Worm (Caenorhabditis elegans) whole organism, L1 larva: ENCODE measurements around the gene R08F11.1.

Experiments
- C04F5.9 ChIP-seq: sonication (generic microtip); optimal IDR thresholded peaks from 2 replicates; lab custom pipeline; 2016; ENCODE audit warnings: missing genetic modification characterization, missing compliant biosample characterization
- C16A3.4 ChIP-seq: fragments of 150-350 bp; optimal IDR thresholded peaks from 2 replicates; lab custom pipeline; 2014; ENCODE audit warnings: missing biosample characterization, missing genetic modification characterization
- C34B4.2 ChIP-seq: sonication (generic microtip); optimal IDR thresholded peaks from 2 replicates; lab custom pipeline; 2017; ENCODE audit warnings: mild to moderate bottlenecking, missing genetic modification characterization, missing compliant biosample characterization
- F16B12.6 ChIP-seq: fragments of 150-350 bp; optimal IDR thresholded peaks from 2 replicates; lab custom pipeline; 2014; ENCODE audit warnings: missing biosample characterization, missing genetic modification characterization
- aly-2 ChIP-seq: fragments of 150-350 bp; optimal IDR thresholded peaks from 2 replicates; lab custom pipeline; 2014; ENCODE audit warnings: missing biosample characterization, missing genetic modification characterization
- ama-1 ChIP-seq: fragments of 150-350 bp; optimal IDR thresholded peaks from 2 replicates; lab custom pipeline; 2014
- blmp-1 ChIP-seq: fragments of 150-350 bp; optimal IDR thresholded peaks from 2 replicates; lab custom pipeline; 2014; ENCODE audit warnings: missing biosample characterization, missing genetic modification characterization
- ceh-88 ChIP-seq: fragments of 200-800 bp; sonication (Bioruptor generic); IDR thresholded peaks from 2 replicates; pipeline ENCODE4 v1.3.6; 2022; ENCODE audit warnings: missing genetic modification characterization, missing compliant biosample characterization
- dpl-1 ChIP-seq, 3 experiments: fragments of 150-350 bp in 2 of 3; sonication (generic microtip) in 1 of 3; optimal IDR thresholded peaks; 2 replicates each; lab custom pipeline; 2014 to 2017; ENCODE audit warnings: missing biosample characterization in 3 of 3, missing genetic modification characterization in 3 of 3, missing genetic modification reagents in 3 of 3
- dsc-1 ChIP-seq: sonication (generic microtip); optimal IDR thresholded peaks from 2 replicates; lab custom pipeline; 2016; ENCODE audit warnings: mild to moderate bottlenecking, missing genetic modification characterization, missing compliant biosample characterization
- efl-1 ChIP-seq, 4 experiments: fragments of 150-350 bp; optimal IDR thresholded peaks in 3 of 4; peaks in 1 of 4; 1 replicate in 1 of 4; 2 replicates in 3 of 4; lab custom pipeline; 2014; ENCODE audit warnings: missing biosample characterization in 2 of 4, missing genetic modification characterization in 2 of 4, missing genetic modification reagents in 2 of 4
- egl-13 ChIP-seq: sonication (generic microtip); optimal IDR thresholded peaks from 2 replicates; lab custom pipeline; 2016; ENCODE audit warnings: missing genotype, missing genetic modification reagents, missing genetic modification characterization, missing compliant biosample characterization
- egl-27 ChIP-seq, 2 experiments: fragments of 150-350 bp in 1 of 2; sonication (generic microtip); optimal IDR thresholded peaks; 3 replicates each; lab custom pipeline; 2017 to 2018; ENCODE audit warnings: missing biosample characterization in 2 of 2, missing genetic modification characterization in 2 of 2, missing genetic modification reagents in 2 of 2
- elt-3 ChIP-seq, 6 experiments: fragments of 150-350 bp in 1 of 6; sonication (generic microtip); optimal IDR thresholded peaks; 2 replicates each; lab custom pipeline; 2017 to 2018; ENCODE audit warnings: missing biosample characterization in 6 of 6, missing genetic modification characterization in 6 of 6, inconsistent platforms in 1 of 6
- ets-5 ChIP-seq: fragments of 200-800 bp; sonication (Bioruptor generic); IDR thresholded peaks from 2 replicates; pipeline ENCODE4 v1.3.6; 2022; ENCODE audit warnings: missing genetic modification characterization, missing compliant biosample characterization
- fkh-4 ChIP-seq: sonication (generic microtip); optimal IDR thresholded peaks from 2 replicates; lab custom pipeline; 2016; ENCODE audit warnings: missing compliant biosample characterization, missing genetic modification characterization, borderline replicate concordance
- hlh-4 ChIP-seq: sonication (generic microtip); optimal IDR thresholded peaks from 2 replicates; lab custom pipeline; 2016; ENCODE audit warnings: mild to moderate bottlenecking, missing genetic modification characterization, missing compliant biosample characterization
- hpl-2 ChIP-seq: fragments of 150-350 bp; optimal IDR thresholded peaks from 2 replicates; lab custom pipeline; 2014; ENCODE audit warnings: missing biosample characterization, missing genetic modification reagents, missing genetic modification characterization
- irx-1 ChIP-seq: sonication (generic microtip); optimal IDR thresholded peaks from 2 replicates; lab custom pipeline; 2016; ENCODE audit warnings: missing genetic modification characterization, missing compliant biosample characterization
- lin-35 ChIP-seq, 2 experiments: fragments of 150-350 bp; optimal IDR thresholded peaks; 2 replicates each; lab custom pipeline; 2014; ENCODE audit warnings: missing biosample characterization in 2 of 2, missing genetic modification characterization in 2 of 2, missing genetic modification reagents in 2 of 2
- lin-39 ChIP-seq: fragments of 150-350 bp; optimal IDR thresholded peaks from 2 replicates; lab custom pipeline; 2014; ENCODE audit warnings: missing biosample characterization, missing genetic modification reagents, missing genetic modification characterization
- lir-3 ChIP-seq: sonication (generic microtip); optimal IDR thresholded peaks from 2 replicates; lab custom pipeline; 2016; ENCODE audit warnings: mild to moderate bottlenecking, missing genetic modification characterization, moderate library complexity, missing compliant biosample characterization; ENCODE audit not compliant: poor library complexity
- mab-9 ChIP-seq: fragments of 200-800 bp; sonication (Bioruptor generic); IDR thresholded peaks from 2 replicates; pipeline ENCODE4 v1.3.6; 2022; ENCODE audit warnings: missing genetic modification reagents, missing genetic modification characterization, missing compliant biosample characterization
- mdl-1 ChIP-seq, 2 experiments: fragments of 150-350 bp; optimal IDR thresholded peaks; 2 replicates each; lab custom pipeline; 2014 to 2017; ENCODE audit warnings: missing biosample characterization in 2 of 2, missing genetic modification characterization in 2 of 2, inconsistent platforms in 1 of 2
- nhr-12 ChIP-seq: sonication (generic microtip); optimal IDR thresholded peaks from 2 replicates; lab custom pipeline; 2017; ENCODE audit warnings: missing biosample characterization, missing genetic modification characterization
- nhr-19 ChIP-seq: fragments of 200-800 bp; sonication (Bioruptor generic); conservative IDR thresholded peaks from 2 replicates; pipeline ENCODE4 v1.3.6; 2022; ENCODE audit warnings: missing genetic modification characterization, missing compliant biosample characterization
- nhr-20 ChIP-seq: sonication (generic microtip); optimal IDR thresholded peaks from 2 replicates; lab custom pipeline; 2016; ENCODE audit warnings: mild to moderate bottlenecking, missing genetic modification characterization, missing compliant biosample characterization
- nhr-237 ChIP-seq: fragments of 150-350 bp; optimal IDR thresholded peaks from 2 replicates; lab custom pipeline; 2014; ENCODE audit warnings: missing biosample characterization, missing genetic modification characterization
- nhr-28 ChIP-seq: fragments of 150-350 bp; optimal IDR thresholded peaks from 2 replicates; lab custom pipeline; 2014; ENCODE audit warnings: missing biosample characterization, missing genetic modification characterization
- nhr-47 ChIP-seq: sonication (generic microtip); optimal IDR thresholded peaks from 2 replicates; lab custom pipeline; 2016; ENCODE audit warnings: mild to moderate bottlenecking, missing genetic modification characterization, moderate library complexity, missing compliant biosample characterization
- nhr-71 ChIP-seq: sonication (generic microtip); optimal IDR thresholded peaks from 2 replicates; lab custom pipeline; 2016; ENCODE audit warnings: mild to moderate bottlenecking, missing genetic modification characterization, moderate library complexity, missing compliant biosample characterization
- nhr-77 ChIP-seq: fragments of 150-350 bp; optimal IDR thresholded peaks from 2 replicates; lab custom pipeline; 2014; ENCODE audit warnings: missing biosample characterization, missing genetic modification characterization
- nhr-84 ChIP-seq: sonication (generic microtip); optimal IDR thresholded peaks from 2 replicates; lab custom pipeline; 2017; ENCODE audit warnings: missing biosample characterization, missing genetic modification characterization
- nhr-85 ChIP-seq: sonication (generic microtip); peaks from one replicate; lab custom pipeline; 2016; ENCODE audit warnings: missing genetic modification characterization, inconsistent platforms, missing compliant biosample characterization
- nhr-90 ChIP-seq: sonication (generic microtip); optimal IDR thresholded peaks from 2 replicates; lab custom pipeline; 2016; ENCODE audit warnings: mild to moderate bottlenecking, missing genetic modification characterization, missing compliant biosample characterization; ENCODE audit not compliant: poor library complexity
- pag-3 ChIP-seq: sonication (generic microtip); optimal IDR thresholded peaks from 2 replicates; lab custom pipeline; 2017; ENCODE audit warnings: missing genetic modification characterization, mild to moderate bottlenecking, missing compliant biosample characterization, antibody characterized with exemption, borderline replicate concordance; ENCODE audit not compliant: insufficient read depth
- pax-3 ChIP-seq: fragments of 200-800 bp; sonication (Bioruptor generic); optimal IDR thresholded peaks from 2 replicates; lab custom pipeline; 2018; ENCODE audit warnings: mild to moderate bottlenecking, missing genetic modification characterization, moderate library complexity, missing compliant biosample characterization
- snpc-4 ChIP-seq: fragments of 150-350 bp; optimal IDR thresholded peaks from 2 replicates; lab custom pipeline; 2014; ENCODE audit warnings: missing biosample characterization, missing genetic modification characterization
- snu-23 ChIP-seq: sonication (generic microtip); optimal IDR thresholded peaks from 2 replicates; lab custom pipeline; 2016; ENCODE audit warnings: missing genetic modification characterization, missing compliant biosample characterization
- sox-4 ChIP-seq: sonication (generic microtip); optimal IDR thresholded peaks from 2 replicates; lab custom pipeline; 2016; ENCODE audit warnings: missing genetic modification characterization, missing compliant biosample characterization
- swsn-7 ChIP-seq: sonication (generic microtip); optimal IDR thresholded peaks from 2 replicates; lab custom pipeline; 2016; ENCODE audit warnings: missing genetic modification characterization, missing compliant biosample characterization
- tbx-2 ChIP-seq: sonication (generic microtip); optimal IDR thresholded peaks from 2 replicates; lab custom pipeline; 2016; ENCODE audit warnings: missing genetic modification characterization, missing compliant biosample characterization
- tlp-1 ChIP-seq: fragments of 150-350 bp; optimal IDR thresholded peaks from 2 replicates; lab custom pipeline; 2014; ENCODE audit warnings: missing biosample characterization, missing genetic modification characterization
- unc-130 ChIP-seq: fragments of 150-350 bp; optimal IDR thresholded peaks from 2 replicates; lab custom pipeline; 2017; ENCODE audit warnings: missing biosample characterization, missing genetic modification characterization, inconsistent platforms
- unc-62 ChIP-seq: fragments of 150-350 bp; optimal IDR thresholded peaks from 2 replicates; lab custom pipeline; 2014; ENCODE audit warnings: missing biosample characterization, missing genetic modification reagents, missing genetic modification characterization
- unc-86 ChIP-seq: sonication (generic microtip); optimal IDR thresholded peaks from 2 replicates; lab custom pipeline; 2016; ENCODE audit warnings: missing genetic modification characterization, missing compliant biosample characterization
- unc-98 ChIP-seq: fragments of 200-800 bp; sonication (Bioruptor generic); IDR thresholded peaks from 2 replicates; pipeline ENCODE4 v1.3.6; 2022; ENCODE audit warnings: missing genetic modification characterization, missing compliant biosample characterization
- xbp-1 ChIP-seq: sonication (generic microtip); optimal IDR thresholded peaks from 2 replicates; lab custom pipeline; 2016; ENCODE audit warnings: missing genetic modification characterization, missing compliant biosample characterization
- zag-1 ChIP-seq: fragments of 150-350 bp; optimal IDR thresholded peaks from 2 replicates; lab custom pipeline; 2014; ENCODE audit warnings: missing biosample characterization, missing genetic modification characterization
- zip-4 ChIP-seq: fragments of 200-800 bp; sonication (Bioruptor generic); optimal IDR thresholded peaks from 2 replicates; lab custom pipeline; 2018; ENCODE audit warnings: mild to moderate bottlenecking, missing genetic modification characterization, moderate library complexity, missing compliant biosample characterization
- ztf-11 ChIP-seq, 2 experiments: sonication (generic microtip); optimal IDR thresholded peaks; 2 replicates each; lab custom pipeline; 2016 to 2017; ENCODE audit warnings: missing genetic modification characterization in 2 of 2, missing biosample characterization in 1 of 2, missing compliant biosample characterization in 1 of 2
- ztf-4 ChIP-seq: fragments of 150-350 bp; optimal IDR thresholded peaks from 2 replicates; lab custom pipeline; 2014; ENCODE audit warnings: missing biosample characterization, missing genetic modification characterization

Gene R08F11.1

ce11 chrV:3759419-3759915 lies 24.6 kb downstream of the R08F11.1 start, which contains the start of gene chk-1 (continued):
- TF ChIP-seq F16B12.6 (tag; lab: Kevin White, UChicago) = peak; percentile 43
- TF ChIP-seq pag-3 (tag; lab: Kevin White, UChicago) = no peak
- TF ChIP-seq swsn-7 = peak; percentile 71
- TF ChIP-seq unc-86 (tag; lab: Kevin White, UChicago) = peak; percentile 26
- TF ChIP-seq lin-39 (tag; lab: Kevin White, UChicago) = peak; percentile 40
- TF ChIP-seq elt-3 (tag; optimal IDR thresholded peaks at IDR 0.05; lab: Kevin White, UChicago) = peak in 3 of 6 experiments; percentile 15 to 70 (median 28)
- no peak for TF ChIP-seq sox-4 (tag; lab: Kevin White, UChicago)
- peak; percentile 61 to 94 for TF ChIP-seq efl-1 (optimal IDR thresholded peaks at IDR 0.05; lab: Kevin White, UChicago)
- TF ChIP-seq efl-1 (GFP tag; optimal IDR thresholded peaks at IDR 0.05 in 1 of 2; lab: Kevin White, UChicago) = peak; percentile 94 to 99
- TF ChIP-seq nhr-28 (tag; lab: Kevin White, UChicago) = no peak
- TF ChIP-seq tbx-2 (tag; lab: Kevin White, UChicago) = peak; percentile 60
- TF ChIP-seq nhr-71 = peak; percentile 77
- TF ChIP-seq blmp-1 = peak; percentile 61
- peak; percentile 92 to 96 (median 94) for TF ChIP-seq dpl-1 (GFP tag; optimal IDR thresholded peaks at IDR 0.05; lab: Kevin White, UChicago)
- peak; percentile 60 for TF ChIP-seq nhr-19 (GFP tag; lab: Robert Waterston, UW)
- TF ChIP-seq lir-3 (tag; lab: Kevin White, UChicago) = no peak
- TF ChIP-seq nhr-12 (tag; lab: Kevin White, UChicago) = no peak
- no peak for TF ChIP-seq egl-27 (tag; optimal IDR thresholded peaks at IDR 0.05; lab: Kevin White, UChicago)
- TF ChIP-seq hlh-4 (tag; lab: Kevin White, UChicago) = no peak
- peak; percentile 67 for TF ChIP-seq xbp-1
- peak; percentile 76 for TF ChIP-seq nhr-47 (tag; lab: Kevin White, UChicago)
- TF ChIP-seq egl-13 (tag; lab: Kevin White, UChicago) = peak; percentile 46
- no peak for TF ChIP-seq mab-9 (GFP tag; lab: Robert Waterston, UW)
- TF ChIP-seq irx-1 (tag; lab: Kevin White, UChicago) = peak; percentile 21
- peak; percentile 4 for TF ChIP-seq aly-2 (tag; lab: Kevin White, UChicago)
- no peak for TF ChIP-seq nhr-237 (tag; lab: Kevin White, UChicago)
- TF ChIP-seq zag-1 (tag; lab: Kevin White, UChicago) = no peak
- TF ChIP-seq snpc-4 = peak; percentile 58
- peak; percentile 69 for TF ChIP-seq nhr-20 (tag; lab: Kevin White, UChicago)
- TF ChIP-seq ceh-88 (GFP tag; lab: Robert Waterston, UW) = no peak
- peak; percentile 76 for TF ChIP-seq snu-23 (GFP tag; lab: Kevin White, UChicago)
- no peak for TF ChIP-seq pax-3 (tag; lab: Kevin White, UChicago)
- no peak for TF ChIP-seq tlp-1 (tag; lab: Kevin White, UChicago)
- peak; percentile 47 for TF ChIP-seq unc-130 (tag; lab: Kevin White, UChicago)
- TF ChIP-seq nhr-85 (tag; lab: Kevin White, UChicago) = peak; percentile 77
- TF ChIP-seq ztf-11 (tag; optimal IDR thresholded peaks at IDR 0.05; lab: Kevin White, UChicago) = peak in 1 of 2 experiments; percentile 29
- peak; percentile 48 for TF ChIP-seq dsc-1 (tag; lab: Kevin White, UChicago)
- no peak for TF ChIP-seq unc-62 (GFP tag; lab: Kevin White, UChicago)
- no peak for TF ChIP-seq zip-4
- TF ChIP-seq C04F5.9 = no peak
- no peak for TF ChIP-seq C34B4.2 (tag; lab: Kevin White, UChicago)
- TF ChIP-seq unc-98 (GFP tag; lab: Robert Waterston, UW) = no peak
- TF ChIP-seq ama-1 (lab: Kevin White, UChicago) = no peak
- no peak for TF ChIP-seq ztf-4
- peak; percentile 48 for TF ChIP-seq nhr-90
- TF ChIP-seq fkh-4 (tag; lab: Kevin White, UChicago) = no peak
- TF ChIP-seq mdl-1 (tag; optimal IDR thresholded peaks at IDR 0.05; lab: Kevin White, UChicago) = peak in 1 of 2 experiments; percentile 60
- no peak for TF ChIP-seq nhr-84 (tag; lab: Kevin White, UChicago)
- no peak for TF ChIP-seq hpl-2 (GFP tag; lab: Kevin White, UChicago)
- TF ChIP-seq lin-35 (GFP tag; optimal IDR thresholded peaks at IDR 0.05; lab: Kevin White, UChicago) = peak; percentile 91 to 96
- no peak for TF ChIP-seq ets-5
- peak; percentile 67 for TF ChIP-seq C16A3.4
- peak; percentile 22 for TF ChIP-seq nhr-77 (tag; lab: Kevin White, UChicago)
